Fruit fly (Drosophila melanogaster): ENCODE results near the gene CG7488.

DNA sequence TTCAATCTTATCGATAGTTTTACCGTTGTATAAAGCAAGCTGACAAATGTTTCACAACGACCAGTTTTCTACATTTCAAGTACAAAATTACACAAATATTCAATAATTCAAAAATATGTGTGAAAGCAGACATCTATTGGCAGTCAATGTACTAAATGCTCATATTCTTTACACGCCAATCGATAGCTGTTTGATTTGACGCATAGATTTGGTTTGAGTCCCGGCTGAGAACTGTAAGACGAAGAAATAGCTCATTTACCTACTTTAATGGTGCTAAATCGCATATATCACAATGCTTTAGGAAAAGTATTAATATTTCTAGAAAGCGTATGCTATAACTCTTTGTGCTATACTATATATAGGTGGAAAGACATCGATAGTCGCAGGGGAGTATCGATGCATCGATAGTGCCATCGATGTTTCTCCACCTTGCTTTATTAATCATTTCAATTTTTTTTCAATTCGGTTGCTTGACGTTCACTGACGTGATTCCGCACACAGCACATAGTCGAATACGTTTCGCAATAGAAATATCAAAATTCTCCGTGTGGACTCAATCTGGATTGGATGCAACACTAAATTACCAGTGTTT, 14.7 kb upstream of the CG7488 start, which contains the start of gene Paip2:
- TF ChIP-seq CG8478 (optimal IDR thresholded peaks at IDR 0.05) (no peak), CTCF (optimal IDR thresholded peaks at IDR 0.05) (peak; percentile 84 to 86)

All from S2 (cell line).